Fruit fly (Drosophila melanogaster): ENCODE results near the gene Eip63E.
A peak's percentile ranks its signal among the peaks of the same experiment; 100 is the strongest.

Gene Eip63E

DNA sequence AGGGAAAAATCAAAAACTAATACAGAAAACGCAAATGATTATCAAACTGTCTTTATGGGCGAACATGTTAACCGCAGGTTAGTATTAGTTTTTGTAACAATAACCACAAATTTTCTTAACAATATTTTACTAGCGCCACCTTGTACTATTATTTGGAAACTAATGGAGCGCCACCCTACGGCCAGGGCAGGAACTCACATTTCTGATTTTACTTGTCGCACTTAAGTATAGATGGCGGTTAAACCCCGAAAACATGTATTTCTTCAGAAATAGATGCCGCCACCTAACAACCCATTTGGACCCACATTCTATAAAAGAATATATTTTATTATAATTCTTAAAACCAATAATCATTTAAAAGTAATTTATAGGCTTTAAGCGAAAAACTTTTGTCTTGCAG lies 100.8 kb downstream of the Eip63E start (continued):
- TF ChIP-seq Sox15 (GFP tag; optimal IDR thresholded peaks at IDR 0.05) (peak; percentile 24), dac (GFP tag; optimal IDR thresholded peaks at IDR 0.05) (no peak), CG6163 (GFP tag; IDR thresholded peaks at IDR 0.05) (0 out of 3 replicates have a peak, but pooled peaks have one; percentile 7), Smox (GFP tag; optimal IDR thresholded peaks at IDR 0.05) (peak; percentile 35), eg (GFP tag; IDR thresholded peaks at IDR 0.05) (no peak), fd59A (GFP tag; optimal IDR thresholded peaks at IDR 0.05) (no peak), CG8319 (GFP tag; optimal IDR thresholded peaks at IDR 0.05) (peak; percentile 9), CG31627 (GFP tag; optimal IDR thresholded peaks at IDR 0.05) (peak; percentile 89), CG11294 (GFP tag; IDR thresholded peaks at IDR 0.05) (no peak), vri (GFP tag; optimal IDR thresholded peaks at IDR 0.05) (no peak), Eip78C (GFP tag) (peak; percentile 81), spab (GFP tag; optimal IDR thresholded peaks at IDR 0.05) (no peak), CG4318 (GFP tag; optimal IDR thresholded peaks at IDR 0.05) (no peak), CG8119 (GFP tag; IDR thresholded peaks at IDR 0.05) (no peak), CG3919 (GFP tag; optimal IDR thresholded peaks at IDR 0.05) (peak; percentile 70), CG6808 (GFP tag; optimal IDR thresholded peaks at IDR 0.05) (peak; percentile 11), net (GFP tag; optimal IDR thresholded peaks at IDR 0.05) (peak; percentile 12), CG8632 (GFP tag; optimal IDR thresholded peaks at IDR 0.05) (no peak), acj6 (GFP tag; optimal IDR thresholded peaks at IDR 0.05) (peak; percentile 50), CG34406 (GFP tag; optimal IDR thresholded peaks at IDR 0.05) (peak; percentile 9), CG7368 (GFP tag; optimal IDR thresholded peaks at IDR 0.05) (peak; percentile 21), fd85E (GFP tag; optimal IDR thresholded peaks at IDR 0.05) (no peak), Eip93F (GFP tag; optimal IDR thresholded peaks at IDR 0.05) (no peak)

DNA sequence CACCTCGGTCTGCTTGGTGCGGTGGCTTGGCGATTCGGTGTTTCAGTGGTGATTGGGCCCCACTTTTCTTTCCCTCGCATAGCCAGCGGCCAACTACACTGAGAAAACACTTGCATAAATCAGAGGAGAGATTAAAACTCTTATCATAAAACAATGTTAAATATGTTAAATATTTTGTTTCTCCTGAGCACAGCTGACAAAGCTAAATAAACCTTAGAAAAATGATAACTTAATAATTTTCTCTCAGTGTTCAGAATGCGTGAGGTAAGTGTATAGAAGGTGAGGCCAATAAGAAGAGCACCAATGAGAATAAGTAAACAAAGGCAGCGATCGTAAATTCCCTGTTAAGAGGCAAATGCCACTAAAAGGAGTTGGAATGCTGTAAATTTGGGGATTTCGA lies 101.7 kb downstream of the Eip63E start:
- TF ChIP-seq vri (GFP tag; optimal IDR thresholded peaks at IDR 0.05) (peak; percentile 85), achi (GFP tag; optimal IDR thresholded peaks at IDR 0.05) (peak; percentile 83), spab (GFP tag; optimal IDR thresholded peaks at IDR 0.05) (peak; percentile 75), CG3032 (tag; optimal IDR thresholded peaks at IDR 0.05) (peak; percentile 80), acj6 (GFP tag; optimal IDR thresholded peaks at IDR 0.05) (peak; percentile 87), CG1621 (tag; optimal IDR thresholded peaks at IDR 0.05) (peak; percentile 80), Eip75B (GFP tag; optimal IDR thresholded peaks at IDR 0.05) (peak; percentile 87), lz (GFP tag; optimal IDR thresholded peaks at IDR 0.05) (peak; percentile 86), CG8319 (GFP tag; optimal IDR thresholded peaks at IDR 0.05) (peak; percentile 67), topi (GFP tag; optimal IDR thresholded peaks at IDR 0.05) (peak; percentile 87), CG6792 (GFP tag; optimal IDR thresholded peaks at IDR 0.05) (peak; percentile 82), fd59A (GFP tag; optimal IDR thresholded peaks at IDR 0.05) (peak; percentile 78), OdsH (GFP tag; optimal IDR thresholded peaks at IDR 0.05) (peak; percentile 88), CG11902 (GFP tag; optimal IDR thresholded peaks at IDR 0.05) (peak; percentile 71), Hr4 (GFP tag; optimal IDR thresholded peaks at IDR 0.05) (peak; percentile 77), Ets21C (GFP tag; optimal IDR thresholded peaks at IDR 0.05) (peak; percentile 80), Hr39 (GFP tag; optimal IDR thresholded peaks at IDR 0.05) (peak; percentile 90), CG10631 (GFP tag; optimal IDR thresholded peaks at IDR 0.05) (peak; percentile 84), CG6163 (GFP tag; IDR thresholded peaks at IDR 0.05) (peak; percentile 89), Eip93F (GFP tag; optimal IDR thresholded peaks at IDR 0.05) (peak; percentile 47), CG4318 (GFP tag; optimal IDR thresholded peaks at IDR 0.05) (peak; percentile 39), CG8119 (GFP tag; IDR thresholded peaks at IDR 0.05) (peak; percentile 77; the same call in 2 of the 3 replicates), net (GFP tag; optimal IDR thresholded peaks at IDR 0.05) (peak; percentile 76), CG11294 (GFP tag; IDR thresholded peaks at IDR 0.05) (peak; percentile 36; the same call in 1 of the 2 replicates), fd85E (GFP tag; optimal IDR thresholded peaks at IDR 0.05) (no peak), esn (GFP tag; optimal IDR thresholded peaks at IDR 0.05) (peak; percentile 92), dsx (GFP tag; optimal IDR thresholded peaks at IDR 0.05; ENCODE audit: poor library complexity, severe bottlenecking) (peak; percentile 81), CG34406 (GFP tag; optimal IDR thresholded peaks at IDR 0.05) (peak; percentile 83), pdm3 (GFP tag; optimal IDR thresholded peaks at IDR 0.05) (peak; percentile 85), Blimp-1 (GFP tag; optimal IDR thresholded peaks at IDR 0.05) (peak; percentile 59), CG3919 (GFP tag; optimal IDR thresholded peaks at IDR 0.05) (peak; percentile 83), cyc (GFP tag; optimal IDR thresholded peaks at IDR 0.05) (peak; percentile 89), dac (GFP tag; optimal IDR thresholded peaks at IDR 0.05) (peak; percentile 30), CG7368 (GFP tag; optimal IDR thresholded peaks at IDR 0.05) (peak; percentile 62), Eip78C (GFP tag) (peak; percentile 95), CG15336 (GFP tag; IDR thresholded peaks at IDR 0.05) (peak; percentile 78), svp (GFP tag) (peak; percentile 95), CG32006 (GFP tag; optimal IDR thresholded peaks at IDR 0.05) (peak; percentile 84), Ets96B (tag; optimal IDR thresholded peaks at IDR 0.05) (peak; percentile 86), CG6276 (GFP tag; optimal IDR thresholded peaks at IDR 0.05) (peak; percentile 38), salr (GFP tag; optimal IDR thresholded peaks at IDR 0.05) (peak; percentile 53 to 62), Smox (GFP tag; optimal IDR thresholded peaks at IDR 0.05) (peak; percentile 88)

Data from whole organism, prepupa.